Fruit fly (Drosophila melanogaster) whole organism, wandering third instar larva: ENCODE measurements around the gene CG11095.

Source experiments
- Abd-B ChIP-seq: fragments of >200 bp; optimal IDR thresholded peaks from 2 replicates; lab custom pipeline; 2017; ENCODE audit warnings: missing biosample characterization, missing genetic modification characterization
- CG32264 ChIP-seq: fragments of 200-800 bp; sonication (Bioruptor generic); optimal IDR thresholded peaks from 2 replicates; lab custom pipeline; 2016; ENCODE audit warnings: missing biosample characterization, missing genetic modification characterization
- CG9705 ChIP-seq: fragments of 200-800 bp; sonication (Bioruptor generic); optimal IDR thresholded peaks from 2 replicates; lab custom pipeline; 2018; ENCODE audit warnings: missing biosample characterization, mild to moderate bottlenecking, missing genetic modification characterization
- CrebA ChIP-seq: fragments of 200-800 bp; sonication (Bioruptor generic); optimal IDR thresholded peaks from 2 replicates; lab custom pipeline; 2016; ENCODE audit warnings: missing biosample characterization, mild to moderate bottlenecking, missing genetic modification characterization, borderline replicate concordance
- Dfd ChIP-seq: fragments of >200 bp; optimal IDR thresholded peaks from 2 replicates; lab custom pipeline; 2017; ENCODE audit warnings: missing biosample characterization, missing genetic modification characterization
- GATAd ChIP-seq: sonication (Bioruptor generic); optimal IDR thresholded peaks from 2 replicates; lab custom pipeline; 2016; ENCODE audit warnings: missing biosample characterization, missing genetic modification characterization
- HLH106 ChIP-seq: fragments of 200-800 bp; optimal IDR thresholded peaks from 3 replicates; lab custom pipeline; 2019; ENCODE audit warnings: missing biosample characterization, mild to moderate bottlenecking, missing genetic modification characterization, moderate library complexity
- Hnf4 ChIP-seq: fragments of 200-800 bp; sonication (Bioruptor generic); optimal IDR thresholded peaks from 2 replicates; lab custom pipeline; 2016; ENCODE audit warnings: missing biosample characterization, mild to moderate bottlenecking, missing genetic modification characterization
- Hr78 ChIP-seq: fragments of >200 bp; optimal IDR thresholded peaks from 2 replicates; lab custom pipeline; 2017; ENCODE audit warnings: missing biosample characterization, missing genetic modification characterization
- Hr83 ChIP-seq: fragments of 200-300 bp; sonication (Bioruptor generic); optimal IDR thresholded peaks from 2 replicates; lab custom pipeline; 2016; ENCODE audit warnings: missing biosample characterization, mild to moderate bottlenecking, missing genetic modification characterization, moderate library complexity; ENCODE audit not compliant: poor library complexity, severe bottlenecking
- Jra ChIP-seq: sonication (Bioruptor generic); optimal IDR thresholded peaks from 2 replicates; lab custom pipeline; 2016; ENCODE audit warnings: missing biosample characterization, missing genetic modification characterization
- Mio ChIP-seq: sonication (Bioruptor generic); optimal IDR thresholded peaks from 2 replicates; lab custom pipeline; 2016; ENCODE audit warnings: missing biosample characterization, missing genetic modification characterization
- N ChIP-seq: fragments of >200 bp; optimal IDR thresholded peaks from 2 replicates; lab custom pipeline; 2018; ENCODE audit warnings: missing biosample characterization, missing external identifiers, missing genetic modification characterization
- Rel ChIP-seq, 2 experiments: fragments of 200-800 bp; sonication (Bioruptor generic) in 1 of 2; optimal IDR thresholded peaks; 2 replicates in 1 of 2; 3 replicates in 1 of 2; lab custom pipeline; 2016 to 2019; ENCODE audit warnings: mild to moderate bottlenecking in 2 of 2, missing biosample characterization in 2 of 2, missing genetic modification characterization in 2 of 2, moderate library complexity in 1 of 2
- Sp1 ChIP-seq: fragments of 200-800 bp; sonication (Bioruptor generic); optimal IDR thresholded peaks from 3 replicates; lab custom pipeline; 2019; ENCODE audit warnings: missing biosample characterization, mild to moderate bottlenecking, missing genetic modification characterization, moderate library complexity
- Vsx2 ChIP-seq: fragments of 200-300, 225-300 bp; sonication (Bioruptor generic); optimal IDR thresholded peaks from 2 replicates; lab custom pipeline; 2018; ENCODE audit warnings: missing biosample characterization, missing genetic modification characterization; ENCODE audit not compliant: partially characterized antibody
- br ChIP-seq: fragments of 200-800 bp; sonication (Bioruptor generic); optimal IDR thresholded peaks from 2 replicates; lab custom pipeline; 2016; ENCODE audit warnings: missing biosample characterization, missing genetic modification characterization
- dl ChIP-seq, 2 experiments: fragments of 175-275, 200-275 bp in 1 of 2; fragments of 200-275 bp in 1 of 2; sonication (Bioruptor generic); optimal IDR thresholded peaks; lab custom pipeline; 2018; ENCODE audit warnings: mild to moderate bottlenecking in 2 of 2, missing biosample characterization in 2 of 2, missing genetic modification characterization in 2 of 2, moderate library complexity in 2 of 2; ENCODE audit not compliant: partially characterized antibody in 2 of 2, insufficient read depth in 1 of 2
- dmrt93B ChIP-seq: fragments of 200-800 bp; sonication (Bioruptor generic); optimal IDR thresholded peaks from 2 replicates; lab custom pipeline; 2018; ENCODE audit warnings: missing biosample characterization, mild to moderate bottlenecking, missing genetic modification characterization
- dsf ChIP-seq: sonication (Bioruptor generic); optimal IDR thresholded peaks from 2 replicates; lab custom pipeline; 2016; ENCODE audit warnings: missing biosample characterization, missing genetic modification characterization, borderline replicate concordance
- ey ChIP-seq: fragments of 200-800 bp; sonication (Bioruptor generic); optimal IDR thresholded peaks from 2 replicates; lab custom pipeline; 2016; ENCODE audit warnings: missing biosample characterization, missing genetic modification characterization
- foxo ChIP-seq, 2 experiments: fragments of 200-800 bp; sonication (Bioruptor generic); optimal IDR thresholded peaks; 2 replicates in 1 of 2; 3 replicates in 1 of 2; lab custom pipeline; 2016 to 2017; ENCODE audit warnings: missing biosample characterization in 2 of 2, missing genetic modification characterization in 2 of 2
- h ChIP-seq: fragments of 200-800 bp; sonication (Bioruptor generic); optimal IDR thresholded peaks from 3 replicates; lab custom pipeline; 2016; ENCODE audit warnings: missing biosample characterization, mild to moderate bottlenecking, missing genetic modification characterization
- jim ChIP-seq: fragments of 175-275, 200-325 bp; sonication (Bioruptor generic); optimal IDR thresholded peaks from 2 replicates; lab custom pipeline; 2016; ENCODE audit warnings: missing biosample characterization, mild to moderate bottlenecking, missing genetic modification characterization
- lola ChIP-seq: fragments of >200 bp; optimal IDR thresholded peaks from 2 replicates; lab custom pipeline; 2017; ENCODE audit warnings: missing biosample characterization, missing genetic modification characterization
- pan ChIP-seq: fragments of >200 bp; optimal IDR thresholded peaks from 2 replicates; lab custom pipeline; 2017
- psq ChIP-seq: fragments of 200-800 bp; sonication (Bioruptor generic); optimal IDR thresholded peaks from 3 replicates; lab custom pipeline; 2017; ENCODE audit warnings: missing biosample characterization, mild to moderate bottlenecking, missing genetic modification characterization, moderate library complexity
- rgr ChIP-seq: fragments of 200-800 bp; sonication (Bioruptor generic); optimal IDR thresholded peaks from 3 replicates; lab custom pipeline; 2016; ENCODE audit warnings: missing biosample characterization, mild to moderate bottlenecking, missing genetic modification characterization
- sage ChIP-seq: fragments of 200-800 bp; sonication (Bioruptor generic); optimal IDR thresholded peaks from 2 replicates; lab custom pipeline; 2016; ENCODE audit warnings: missing biosample characterization, mild to moderate bottlenecking, missing genetic modification characterization
- sv ChIP-seq: fragments of 200-800 bp; sonication (Bioruptor generic); optimal IDR thresholded peaks from 3 replicates; lab custom pipeline; 2016; ENCODE audit warnings: missing biosample characterization, missing genetic modification characterization
- tai ChIP-seq: sonication (Bioruptor generic); optimal IDR thresholded peaks from 2 replicates; lab custom pipeline; 2016; ENCODE audit warnings: missing biosample characterization, missing genetic modification characterization
- usp ChIP-seq: fragments of >200 bp; optimal IDR thresholded peaks from 2 replicates; lab custom pipeline; 2017; ENCODE audit warnings: missing biosample characterization, missing genetic modification characterization
- woc ChIP-seq: sonication (Bioruptor generic); optimal IDR thresholded peaks from 2 replicates; lab custom pipeline; 2016; ENCODE audit warnings: missing biosample characterization, mild to moderate bottlenecking, missing genetic modification characterization

CG11095 gene

DNA sequence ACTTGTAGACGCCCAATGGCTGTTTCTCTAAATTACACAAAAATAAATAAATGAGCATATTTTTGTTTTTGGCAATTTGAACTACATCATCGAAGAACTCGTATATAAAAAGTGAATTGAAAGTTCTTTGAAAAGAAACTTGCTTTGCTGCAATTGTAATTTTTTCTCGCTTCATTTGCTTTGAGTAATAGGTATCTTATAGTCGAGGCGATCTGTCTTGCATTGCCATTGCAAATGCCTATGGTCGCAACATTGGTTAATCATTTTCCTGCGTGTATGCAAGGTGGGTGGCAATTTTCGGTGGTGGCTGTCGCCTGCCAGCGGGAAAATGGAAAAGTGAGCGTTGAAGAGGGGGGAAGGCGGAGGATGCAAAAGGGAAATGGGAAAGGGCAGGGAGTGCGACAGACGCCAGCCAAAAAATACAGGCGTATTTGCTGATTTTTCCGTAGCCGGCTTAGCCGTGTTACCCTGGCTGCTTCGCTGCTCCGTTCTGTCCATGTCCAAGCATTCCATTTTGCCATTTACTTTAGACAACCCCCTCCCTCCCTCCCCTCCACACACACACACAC, 24.1 kb upstream of the CG11095 start:
- TF ChIP-seq CrebA (GFP tag; lab: Kevin White, UChicago), result no peak

dm6 chrX:13788973-13789682, 22.4 kb upstream of the CG11095 start:
- TF ChIP-seq dmrt93B, result no peak
- no peak for TF ChIP-seq pan (lab: Kevin White, UChicago)
- TF ChIP-seq sv (GFP tag; lab: Kevin White, UChicago), result no peak
- TF ChIP-seq Vsx2 (GFP tag; lab: Kevin White, UChicago), result no peak
- no peak for TF ChIP-seq HLH106
- no peak for TF ChIP-seq sage
- TF ChIP-seq h (GFP tag; lab: Kevin White, UChicago), result no peak
- no peak for TF ChIP-seq tai (GFP tag; lab: Kevin White, UChicago)
- peak; percentile 2 for TF ChIP-seq rgr
- TF ChIP-seq Rel (GFP tag; optimal IDR thresholded peaks at IDR 0.05; lab: Kevin White, UChicago), result no peak
- no peak for TF ChIP-seq Rel (tag; optimal IDR thresholded peaks at IDR 0.05; lab: Kevin White, UChicago)
- TF ChIP-seq Dfd, result no peak
- TF ChIP-seq Jra (GFP tag; lab: Kevin White, UChicago), result no peak
- TF ChIP-seq jim (GFP tag; lab: Kevin White, UChicago), result no peak
- TF ChIP-seq br, result no peak
- TF ChIP-seq usp (GFP tag; lab: Kevin White, UChicago), result no peak
- TF ChIP-seq Sp1 (GFP tag; lab: Kevin White, UChicago), result no peak
- TF ChIP-seq dl (GFP tag; optimal IDR thresholded peaks at IDR 0.05; lab: Kevin White, UChicago; ENCODE audit: insufficient read depth in 1 of 2, partially characterized antibody in 2 of 2), result no peak
- TF ChIP-seq lola (GFP tag; lab: Kevin White, UChicago), result no peak
- TF ChIP-seq foxo (GFP tag; optimal IDR thresholded peaks at IDR 0.05; lab: Kevin White, UChicago), result peak in 1 of 2 experiments; percentile 3
- no peak for TF ChIP-seq dsf
- no peak for TF ChIP-seq Hnf4 (GFP tag; lab: Kevin White, UChicago)
- TF ChIP-seq ey (GFP tag; lab: Kevin White, UChicago), result peak; percentile 9
- no peak for TF ChIP-seq N
- TF ChIP-seq Mio (GFP tag; lab: Kevin White, UChicago), result no peak
- no peak for TF ChIP-seq woc (GFP tag; lab: Kevin White, UChicago)

- TF ChIP-seq pan (lab: Kevin White, UChicago), result no peak
- TF ChIP-seq CG32264 (GFP tag; lab: Kevin White, UChicago), result no peak
- no peak for TF ChIP-seq dmrt93B
- no peak for TF ChIP-seq Hnf4 (GFP tag; lab: Kevin White, UChicago)
- TF ChIP-seq Hr83, result no peak
- TF ChIP-seq br, result no peak
- TF ChIP-seq CG9705 (GFP tag; lab: Kevin White, UChicago), result no peak
- no peak for TF ChIP-seq h (GFP tag; lab: Kevin White, UChicago)
- TF ChIP-seq lola (GFP tag; lab: Kevin White, UChicago), result no peak
- no peak for TF ChIP-seq dsf
- no peak for TF ChIP-seq GATAd (GFP tag; lab: Kevin White, UChicago)
- TF ChIP-seq Abd-B (GFP tag; lab: Kevin White, UChicago), result no peak
- no peak for TF ChIP-seq CrebA (GFP tag; lab: Kevin White, UChicago)
- no peak for TF ChIP-seq HLH106
- TF ChIP-seq sv (GFP tag; lab: Kevin White, UChicago), result no peak
Observed at dm6 chrX:13791011-13791410, 20.5 kb upstream of the CG11095 start, which contains the start of gene CG10993. Gene CG10993, minus strand, starts transcription at chrX:13791111.

DNA sequence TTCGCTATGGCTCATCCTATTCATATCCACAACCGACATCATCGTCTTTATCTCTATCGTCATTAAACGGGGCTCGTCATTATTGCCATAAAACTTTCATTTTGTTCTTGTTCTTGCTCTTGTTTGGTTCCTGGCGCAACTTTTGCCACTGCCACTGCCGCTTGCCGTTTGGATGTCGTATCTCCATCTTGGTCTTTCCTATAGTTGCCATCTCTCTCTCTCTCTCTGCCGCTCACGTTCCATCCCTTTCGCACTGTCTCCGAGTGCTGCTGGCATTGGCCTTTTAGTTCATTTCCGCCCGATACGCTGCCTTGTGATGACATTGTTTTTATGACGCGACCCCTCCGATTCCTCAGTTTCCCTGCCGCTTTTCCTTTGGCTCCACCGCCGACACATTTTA, 19.0 kb upstream of the CG11095 start:
- TF ChIP-seq psq (GFP tag; lab: Kevin White, UChicago), result no peak
- TF ChIP-seq rgr, result no peak
- no peak for TF ChIP-seq ey (GFP tag; lab: Kevin White, UChicago)
- TF ChIP-seq HLH106, result no peak
- TF ChIP-seq sage, result no peak
- no peak for TF ChIP-seq N
- no peak for TF ChIP-seq Hr78
- TF ChIP-seq pan (lab: Kevin White, UChicago), result no peak
- TF ChIP-seq tai (GFP tag; lab: Kevin White, UChicago), result no peak
- no peak for TF ChIP-seq jim (GFP tag; lab: Kevin White, UChicago)
- TF ChIP-seq br, result no peak
- TF ChIP-seq Abd-B (GFP tag; lab: Kevin White, UChicago), result no peak
- TF ChIP-seq dl (GFP tag; optimal IDR thresholded peaks at IDR 0.05; lab: Kevin White, UChicago; ENCODE audit: insufficient read depth in 1 of 2, partially characterized antibody in 2 of 2), result no peak
